Worm (Caenorhabditis elegans): ENCODE measurements around the gene cyp-13A1.

cyp-13A1 gene

DNA sequence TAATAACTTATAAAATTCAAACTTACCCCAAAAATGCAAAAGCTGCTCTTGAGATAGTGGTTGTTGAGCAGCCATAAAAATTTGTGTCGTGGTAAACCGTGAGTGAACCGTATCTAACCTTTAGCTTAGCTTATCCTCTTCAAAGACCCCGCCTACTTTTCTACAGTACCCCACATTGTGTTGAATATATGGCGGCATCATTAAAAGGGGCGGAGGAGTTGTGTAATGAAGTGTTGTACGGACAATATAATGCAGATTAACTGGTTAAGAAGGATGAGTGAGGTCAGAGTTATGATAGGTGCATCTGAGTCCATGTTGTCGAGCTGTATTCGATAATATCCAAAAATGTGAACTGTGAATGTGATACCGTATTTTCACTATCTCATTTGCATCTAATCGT is 46.1 kb upstream of the cyp-13A1 start, which contains the start of gene eyg-1:
TSS of gene eyg-1 (minus strand) at position 101 of the 400 bp plus-strand sequence.
- no peak for TF ChIP-seq daf-12 (tag; optimal IDR thresholded peaks at IDR 0.05)
- TF ChIP-seq daf-8 (GFP tag; IDR thresholded peaks at IDR 0.05) = no peak
- TF ChIP-seq aha-1 (tag) = peak; percentile 53
- no peak for TF ChIP-seq T20F7.1 (GFP tag; optimal IDR thresholded peaks at IDR 0.05)

DNA sequence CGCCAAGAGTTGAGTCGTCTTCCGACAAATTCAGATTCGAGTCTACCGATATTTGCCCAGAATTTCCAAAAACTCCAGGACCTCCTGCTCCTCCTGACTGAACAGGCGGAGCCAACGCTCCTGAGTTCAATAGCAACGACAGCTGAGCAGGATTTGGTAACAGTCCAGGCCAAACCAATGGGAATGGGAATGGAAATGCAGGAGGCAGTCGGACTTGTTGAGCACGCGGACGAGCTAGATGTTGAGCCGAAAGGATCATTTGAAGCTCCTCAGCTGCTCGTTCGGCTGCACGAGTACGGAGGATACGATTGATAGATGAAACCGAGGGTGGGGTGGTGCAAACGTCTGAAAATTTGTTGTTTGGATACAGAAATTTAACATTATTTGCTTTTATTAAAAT is 45.1 kb upstream of the cyp-13A1 start:
- TF ChIP-seq attf-4 (tag; optimal IDR thresholded peaks at IDR 0.05) (no peak), aha-1 (tag) (peak; percentile 56)

DNA sequence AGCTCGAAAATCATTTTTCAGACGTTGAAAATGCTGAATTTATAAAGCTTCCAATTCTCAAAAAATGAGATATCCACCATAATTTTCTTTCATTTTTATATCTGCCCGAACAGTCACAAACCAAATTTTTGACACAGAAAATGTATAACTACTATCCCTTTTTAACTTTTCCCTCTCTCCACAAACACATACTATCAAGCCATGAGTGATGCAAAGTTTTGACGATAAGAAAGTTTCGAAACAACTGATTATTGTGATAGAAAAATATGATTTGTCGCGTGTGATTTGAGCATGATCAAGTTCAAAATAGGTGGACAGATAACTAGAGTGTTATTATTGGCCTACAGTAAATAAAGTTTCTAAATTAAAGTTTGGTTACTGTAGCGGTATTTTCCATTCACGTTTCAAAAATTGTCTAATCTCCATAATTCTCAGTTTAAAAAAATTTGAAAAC is 25.7 kb upstream of the cyp-13A1 start, which contains the start of gene cyp-13A8:
TSS of gene cyp-13A8 (minus strand) at position 51 of the 454 bp plus-strand sequence.
- peak in 1 of 2 experiments; percentile 66 for TF ChIP-seq mdl-1 (tag; optimal IDR thresholded peaks at IDR 0.05)
- TF ChIP-seq pqm-1 (tag; optimal IDR thresholded peaks at IDR 0.05) = peak; percentile 91
- peak; percentile 1 for TF ChIP-seq nhr-77 (tag; optimal IDR thresholded peaks at IDR 0.05)
- peak; percentile 79 for TF ChIP-seq hlh-11 (tag; optimal IDR thresholded peaks at IDR 0.05)
- peak; percentile 78 for TF ChIP-seq nhr-28 (tag; optimal IDR thresholded peaks at IDR 0.05)
- no peak for TF ChIP-seq dpl-1 (GFP tag; optimal IDR thresholded peaks at IDR 0.05)
- TF ChIP-seq D1046.2 (GFP tag; IDR thresholded peaks at IDR 0.05) = no peak
- TF ChIP-seq tra-1 (GFP tag; IDR thresholded peaks at IDR 0.05) = 0 out of 2 replicates have a peak, but pooled peaks have one; percentile 29
- TF ChIP-seq unc-62 (GFP tag; optimal IDR thresholded peaks at IDR 0.05 in 1 of 2) = peak in 1 of 2 experiments; percentile 21
- TF ChIP-seq unc-62 (tag; optimal IDR thresholded peaks at IDR 0.05) = no peak
- TF ChIP-seq hlh-30 (tag; optimal IDR thresholded peaks at IDR 0.05; ENCODE audit: insufficient read depth) = peak; percentile 91
- no peak for TF ChIP-seq ceh-32 (tag; optimal IDR thresholded peaks at IDR 0.05; ENCODE audit: poor library complexity)
- no peak for TF ChIP-seq php-3 (GFP tag; IDR thresholded peaks at IDR 0.05)
- TF ChIP-seq nhr-102 (tag; optimal IDR thresholded peaks at IDR 0.05) = peak; percentile 93
- peak; percentile 90 for TF ChIP-seq dmd-6 (GFP tag; IDR thresholded peaks at IDR 0.05)
- no peak for TF ChIP-seq daf-16 (GFP tag; optimal IDR thresholded peaks at IDR 0.05)
- peak; percentile 71 for TF ChIP-seq daf-16 (tag; optimal IDR thresholded peaks at IDR 0.05)
- peak; percentile 68 for TF ChIP-seq dve-1 (tag; optimal IDR thresholded peaks at IDR 0.05; ENCODE audit: insufficient read depth)
- TF ChIP-seq unc-130 (GFP tag; optimal IDR thresholded peaks at IDR 0.05) = no peak
- TF ChIP-seq aha-1 (tag) = peak; percentile 38
- TF ChIP-seq hmg-1.1 (GFP tag; IDR thresholded peaks at IDR 0.05) = no peak
- peak; percentile 56 for TF ChIP-seq mxl-3 (GFP tag; optimal IDR thresholded peaks at IDR 0.05)

DNA sequence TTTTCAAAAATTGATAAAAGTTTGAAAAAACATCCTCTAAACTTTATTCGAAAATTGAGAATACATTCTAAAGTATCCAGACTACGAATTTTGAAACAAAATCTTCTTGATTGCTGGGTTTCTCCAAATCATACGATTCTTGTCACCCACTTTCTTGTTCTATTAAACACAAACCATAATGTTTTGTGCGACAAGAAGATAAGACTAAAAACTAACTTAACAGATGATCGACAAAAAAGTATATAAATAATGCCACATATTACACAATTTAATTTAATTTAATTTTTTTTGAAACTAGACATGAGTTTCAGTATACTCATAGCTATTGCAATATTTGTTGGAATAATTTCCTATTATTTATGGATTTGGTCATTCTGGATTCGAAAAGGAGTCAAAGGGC is 21.5 kb upstream of the cyp-13A1 start, which contains the start of gene cyp-13A7:
TSS of gene cyp-13A7 (plus strand) at position 301 of the 400 bp plus-strand sequence.
- TF ChIP-seq daf-8 (GFP tag; IDR thresholded peaks at IDR 0.05) (no peak), ceh-62 (tag; optimal IDR thresholded peaks at IDR 0.05) (no peak), dmd-6 (GFP tag; IDR thresholded peaks at IDR 0.05) (peak; percentile 6; the same call in 1 of the 2 replicates), lim-7 (GFP tag; IDR thresholded peaks at IDR 0.05) (no peak), nhr-10 (tag; optimal IDR thresholded peaks at IDR 0.05) (no peak), nhr-28 (tag; optimal IDR thresholded peaks at IDR 0.05) (peak; percentile 17)

DNA sequence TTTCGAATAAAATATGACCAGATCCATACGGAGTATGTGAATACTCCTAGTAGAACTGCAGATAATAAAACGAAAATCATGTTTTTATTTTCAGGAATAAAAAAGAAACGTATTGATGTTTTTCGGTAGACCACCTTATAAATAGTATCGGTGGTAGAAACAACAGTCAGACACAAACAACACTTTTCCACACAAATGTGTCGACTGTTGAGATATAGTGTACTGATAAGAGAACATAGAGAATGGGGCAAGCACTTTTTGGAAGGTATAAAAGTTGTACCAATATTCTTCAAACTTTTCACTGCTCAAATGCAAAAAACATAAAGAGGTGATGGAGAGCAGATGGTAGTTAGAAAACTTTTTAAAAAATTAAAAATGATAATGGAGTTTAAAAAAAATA is 20.8 kb upstream of the cyp-13A1 start, which contains the start of gene cyp-13A6:
TSS of gene cyp-13A6 (minus strand) at position 180 of the 400 bp plus-strand sequence.
- TF ChIP-seq daf-16 (GFP tag; optimal IDR thresholded peaks at IDR 0.05) = no peak
- TF ChIP-seq daf-16 (tag; optimal IDR thresholded peaks at IDR 0.05) = peak; percentile 68
- TF ChIP-seq nhr-28 (tag; optimal IDR thresholded peaks at IDR 0.05) = peak; percentile 63
- TF ChIP-seq hlh-11 (tag; optimal IDR thresholded peaks at IDR 0.05) = peak; percentile 18
- TF ChIP-seq nhr-42 (GFP tag; IDR thresholded peaks at IDR 0.05) = no peak
- peak; percentile 46; the same call in 1 of the 2 replicates for TF ChIP-seq dmd-6 (GFP tag; IDR thresholded peaks at IDR 0.05)

DNA sequence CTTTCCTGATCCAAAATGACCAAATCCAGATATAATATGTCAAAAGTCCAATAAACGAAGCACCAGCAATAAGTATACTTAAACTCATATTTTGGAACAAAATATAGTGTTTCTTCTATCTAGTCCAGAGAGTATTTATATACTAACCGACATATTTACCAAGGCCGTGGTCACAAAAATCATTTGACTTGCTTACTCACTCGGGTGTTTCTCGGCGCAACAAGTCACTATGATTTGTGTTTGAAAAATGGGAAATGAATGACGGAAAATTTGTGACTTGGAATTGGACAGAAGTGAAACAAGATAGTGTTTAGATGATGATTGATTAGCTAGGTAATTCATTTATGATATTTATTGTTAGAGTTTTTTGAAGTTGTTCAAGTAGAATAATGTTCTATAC is 18.5 kb upstream of the cyp-13A1 start, which contains the start of gene cyp-13A5:
TSS of gene cyp-13A5 (minus strand) at position 112 of the 400 bp plus-strand sequence.
- TF ChIP-seq hlh-11 (tag; optimal IDR thresholded peaks at IDR 0.05) = peak; percentile 73
- TF ChIP-seq unc-62 (GFP tag; optimal IDR thresholded peaks at IDR 0.05 in 1 of 2) = peak in 1 of 2 experiments; percentile 77
- no peak for TF ChIP-seq unc-62 (tag; optimal IDR thresholded peaks at IDR 0.05)
- peak; percentile 19 for TF ChIP-seq nhr-11 (tag; optimal IDR thresholded peaks at IDR 0.05)
- peak; percentile 76 for TF ChIP-seq hlh-30 (tag; optimal IDR thresholded peaks at IDR 0.05; ENCODE audit: insufficient read depth)
- TF ChIP-seq dmd-6 (GFP tag; IDR thresholded peaks at IDR 0.05) = peak; percentile 82
- TF ChIP-seq ceh-20 (GFP tag; IDR thresholded peaks at IDR 0.05) = peak; percentile 43; the same call in 1 of the 2 replicates
- TF ChIP-seq ZK546.5 (tag; optimal IDR thresholded peaks at IDR 0.05) = no peak
- TF ChIP-seq nhr-77 (tag; optimal IDR thresholded peaks at IDR 0.05) = peak; percentile 73
- TF ChIP-seq ctbp-1 (GFP tag; IDR thresholded peaks at IDR 0.05) = no peak
- no peak for TF ChIP-seq gei-8 (GFP tag; optimal IDR thresholded peaks at IDR 0.05)
- no peak for TF ChIP-seq daf-16 (GFP tag; optimal IDR thresholded peaks at IDR 0.05)
- TF ChIP-seq daf-16 (tag; optimal IDR thresholded peaks at IDR 0.05) = peak; percentile 83
- peak; percentile 59 for TF ChIP-seq pqm-1 (tag; optimal IDR thresholded peaks at IDR 0.05)
- peak; percentile 89 for TF ChIP-seq nhr-28 (tag; optimal IDR thresholded peaks at IDR 0.05)
- TF ChIP-seq T26A8.4 (GFP tag; IDR thresholded peaks at IDR 0.05) = no peak
- peak; percentile 64 for TF ChIP-seq nhr-102 (tag; optimal IDR thresholded peaks at IDR 0.05)
- TF ChIP-seq unc-130 (GFP tag; optimal IDR thresholded peaks at IDR 0.05) = no peak
- TF ChIP-seq mdl-1 (tag; optimal IDR thresholded peaks at IDR 0.05) = peak in 1 of 2 experiments; percentile 46
- TF ChIP-seq mxl-3 (GFP tag; optimal IDR thresholded peaks at IDR 0.05) = peak; percentile 26
- TF ChIP-seq dve-1 (tag; optimal IDR thresholded peaks at IDR 0.05; ENCODE audit: insufficient read depth) = peak; percentile 28
